Worm (Caenorhabditis elegans) whole organism, early embryonic: ENCODE measurements around the gene ndus-8.

ENCODE experiments used
- ama-1 ChIP-seq: fragments of 150-350 bp; optimal IDR thresholded peaks from 2 replicates; lab custom pipeline; 2014
- flt-1 ChIP-seq: fragments of 200-800 bp; sonication (Bioruptor generic); IDR thresholded peaks from 2 replicates; pipeline ENCODE4 v1.3.6; 2022; ENCODE audit warnings: missing genetic modification characterization, missing compliant biosample characterization
- tbx-11 ChIP-seq: fragments of 200-800 bp; sonication (Bioruptor generic); IDR thresholded peaks from 2 replicates; pipeline ENCODE4 v1.3.6; 2022; ENCODE audit warnings: missing genetic modification characterization, missing compliant biosample characterization

DNA sequence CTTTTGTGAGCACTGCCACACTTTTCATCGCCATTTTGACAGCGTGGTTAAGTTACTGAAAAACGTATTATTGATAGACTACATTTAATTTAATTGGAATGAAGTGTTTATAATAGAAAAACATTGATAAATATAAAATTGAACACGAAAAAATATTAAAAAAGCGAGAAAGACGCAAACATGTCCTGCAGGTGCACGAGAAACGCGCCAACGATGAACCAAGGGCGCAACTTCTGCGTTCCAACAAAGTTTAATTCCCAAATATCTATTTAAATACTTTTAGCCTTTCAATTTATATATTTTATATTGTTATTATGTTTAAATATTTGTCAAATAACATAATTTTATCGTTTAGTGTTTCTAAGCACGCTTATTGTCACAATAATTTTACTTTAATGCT lies at the start of gene ndus-8:
- TF ChIP-seq flt-1 (no peak), tbx-11 (no peak), ama-1 (lab: Kevin White, UChicago) (no peak)
